Worm (Caenorhabditis elegans): ENCODE data around the gene ets-6.

ce11 chrV:7553873-7554362, 26.4 kb downstream of the ets-6 start, which contains the start of gene ttr-10:
- TF ChIP-seq T22C8.4 (GFP tag; IDR thresholded peaks at IDR 0.05) (no peak), med-1 (GFP tag; optimal IDR thresholded peaks at IDR 0.05; ENCODE audit: insufficient read depth) (no peak), cog-1 (tag; optimal IDR thresholded peaks at IDR 0.05) (no peak), tab-1 (GFP tag; IDR thresholded peaks at IDR 0.05) (no peak)
